Worm (Caenorhabditis elegans) whole organism, midembryonic: ENCODE measurements around the gene snt-1.

Experiments
- flt-1 ChIP-seq: fragments of 200-800 bp; sonication (Bioruptor generic); IDR thresholded peaks from 2 replicates; pipeline ENCODE4 v1.3.6; 2022; ENCODE audit warnings: missing genetic modification characterization, missing compliant biosample characterization
- med-1 ChIP-seq: sonication (generic microtip); optimal IDR thresholded peaks from 2 replicates; lab custom pipeline; 2017; ENCODE audit warnings: missing genetic modification characterization, mild to moderate bottlenecking, missing compliant biosample characterization, antibody characterized with exemption, missing genetic modification reagents; ENCODE audit not compliant: insufficient read depth
- tab-1 ChIP-seq: fragments of 200-800 bp; sonication (Bioruptor generic); IDR thresholded peaks from 2 replicates; pipeline ENCODE4 v1.3.6; 2022; ENCODE audit warnings: missing genetic modification characterization, missing compliant biosample characterization

DNA sequence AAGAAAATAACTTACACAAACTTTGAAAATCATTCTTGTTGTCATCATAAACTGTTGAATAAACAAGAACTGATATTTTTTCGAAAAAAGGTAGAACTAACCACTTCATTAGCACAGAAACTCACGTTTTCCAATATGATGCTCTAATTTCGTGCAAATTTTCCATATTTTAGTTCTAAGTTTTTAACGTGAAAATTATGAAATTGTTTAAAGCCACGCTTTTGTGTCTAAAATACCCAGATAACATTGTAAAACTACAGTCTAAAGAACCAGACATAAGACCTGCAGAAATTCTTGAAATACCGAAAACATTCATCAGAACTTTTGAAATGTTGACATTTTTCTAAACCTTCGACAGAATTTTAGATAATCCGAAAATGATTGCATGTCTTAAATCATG, 3.6 kb upstream of the snt-1 start, which contains the start of gene F31E8.5:
- no peak for TF ChIP-seq flt-1 (GFP tag; lab: Robert Waterston, UW)
- TF ChIP-seq med-1 (GFP tag; lab: Kevin White, UChicago): no peak
- TF ChIP-seq tab-1 (GFP tag; lab: Robert Waterston, UW): no peak
